Worm (Caenorhabditis elegans) whole organism, young adult: ENCODE measurements around the gene Y71H2AL.4.

ENCODE experiments used
- B0035.1 ChIP-seq: sonication (generic microtip); optimal IDR thresholded peaks from 2 replicates; lab custom pipeline; 2016; ENCODE audit warnings: missing genetic modification characterization, mild to moderate bottlenecking, missing compliant biosample characterization, missing genotype, missing genetic modification reagents
- B0336.3 ChIP-seq: fragments of 200-800 bp; sonication (Bioruptor generic); IDR thresholded peaks from 2 replicates; pipeline ENCODE4 v1.3.6; 2022; ENCODE audit warnings: missing genetic modification characterization, missing compliant biosample characterization
- D2030.7 ChIP-seq: fragments of 200-800 bp; sonication (Bioruptor generic); IDR thresholded peaks from 2 replicates; pipeline ENCODE4 v1.3.6; 2022; ENCODE audit warnings: missing genetic modification reagents, missing genetic modification characterization, missing compliant biosample characterization
- F10E7.11 ChIP-seq: sonication (generic microtip); optimal IDR thresholded peaks from 2 replicates; lab custom pipeline; 2017; ENCODE audit warnings: mild to moderate bottlenecking, missing genetic modification characterization, moderate library complexity, missing compliant biosample characterization
- F23B12.7 ChIP-seq: sonication (generic microtip); optimal IDR thresholded peaks from 2 replicates; lab custom pipeline; 2017; ENCODE audit warnings: missing genetic modification characterization, mild to moderate bottlenecking, missing compliant biosample characterization, antibody characterized with exemption, moderate library complexity; ENCODE audit not compliant: insufficient read depth
- F52B5.7 ChIP-seq: sonication (generic microtip); optimal IDR thresholded peaks from 2 replicates; lab custom pipeline; 2016; ENCODE audit warnings: mild to moderate bottlenecking, missing genetic modification characterization, missing compliant biosample characterization
- F57C9.4 ChIP-seq: sonication (generic microtip); optimal IDR thresholded peaks from 2 replicates; lab custom pipeline; 2017; ENCODE audit warnings: mild to moderate bottlenecking, missing genetic modification characterization, missing compliant biosample characterization
- K11D2.4 ChIP-seq: fragments of 200-800 bp; sonication (Bioruptor generic); IDR thresholded peaks from 2 replicates; pipeline ENCODE4 v1.3.6; 2022; ENCODE audit warnings: missing genetic modification reagents, missing genetic modification characterization, missing compliant biosample characterization
- T07F8.4 ChIP-seq: sonication (generic microtip); optimal IDR thresholded peaks from 2 replicates; lab custom pipeline; 2016; ENCODE audit warnings: mild to moderate bottlenecking, missing genetic modification characterization, moderate library complexity, missing compliant biosample characterization
- T26A5.8 ChIP-seq: sonication (generic microtip); optimal IDR thresholded peaks from 2 replicates; lab custom pipeline; 2016; ENCODE audit warnings: missing genetic modification characterization, missing compliant biosample characterization
- Y53G8AR.9 ChIP-seq: fragments of 200-800 bp; sonication (Bioruptor generic); conservative IDR thresholded peaks from 2 replicates; pipeline ENCODE4 v1.3.6; 2022; ENCODE audit warnings: missing genetic modification reagents, missing genetic modification characterization, missing compliant biosample characterization
- ZK185.1 ChIP-seq: sonication (generic microtip); optimal IDR thresholded peaks from 2 replicates; lab custom pipeline; 2016; ENCODE audit warnings: mild to moderate bottlenecking, missing genetic modification characterization, missing compliant biosample characterization; ENCODE audit not compliant: poor library complexity, severe bottlenecking
- akir-1 ChIP-seq: fragments of 200-800 bp; sonication (Bioruptor generic); optimal IDR thresholded peaks from 2 replicates; lab custom pipeline; 2018; ENCODE audit warnings: mild to moderate bottlenecking, missing genetic modification characterization, moderate library complexity, missing compliant biosample characterization
- atf-7 ChIP-seq: sonication (generic microtip); optimal IDR thresholded peaks from 2 replicates; lab custom pipeline; 2017; ENCODE audit warnings: mild to moderate bottlenecking, missing genetic modification characterization, missing compliant biosample characterization
- cebp-1 ChIP-seq, 2 experiments: fragments of 200-800 bp in 1 of 2; sonication (Bioruptor generic) in 1 of 2; sonication (generic microtip) in 1 of 2; IDR thresholded peaks in 1 of 2; optimal IDR thresholded peaks in 1 of 2; 2 replicates each; pipeline versions ENCODE4 v1.3.6 to Lab custom; 2017 to 2022; ENCODE audit warnings: missing compliant biosample characterization in 2 of 2, missing genetic modification characterization in 2 of 2, mild to moderate bottlenecking in 1 of 2, missing genetic modification reagents in 1 of 2, moderate library complexity in 1 of 2
- ceh-100 ChIP-seq: fragments of 200-800 bp; sonication (Bioruptor generic); IDR thresholded peaks from 2 replicates; pipeline ENCODE4 v1.3.6; 2022; ENCODE audit warnings: missing genetic modification reagents, missing genetic modification characterization, missing compliant biosample characterization
- ceh-40 ChIP-seq: fragments of 200-800 bp; sonication (Bioruptor generic); IDR thresholded peaks from 2 replicates; pipeline ENCODE4 v1.3.6; 2022; ENCODE audit warnings: missing genetic modification characterization, missing compliant biosample characterization
- ceh-79 ChIP-seq: sonication (generic microtip); optimal IDR thresholded peaks from 2 replicates; lab custom pipeline; 2017; ENCODE audit warnings: mild to moderate bottlenecking, missing genetic modification characterization, missing compliant biosample characterization
- dpl-1 ChIP-seq: fragments of 150-350 bp; optimal IDR thresholded peaks from 2 replicates; lab custom pipeline; 2014; ENCODE audit warnings: missing biosample characterization, missing genetic modification reagents, missing genetic modification characterization
- ets-4 ChIP-seq: fragments of 200-800 bp; sonication (Bioruptor generic); optimal IDR thresholded peaks from 2 replicates; lab custom pipeline; 2018; ENCODE audit warnings: mild to moderate bottlenecking, missing genetic modification characterization, missing compliant biosample characterization
- fkh-3 ChIP-seq: sonication (generic microtip); optimal IDR thresholded peaks from 2 replicates; lab custom pipeline; 2016; ENCODE audit warnings: mild to moderate bottlenecking, missing genetic modification characterization, missing compliant biosample characterization
- let-607 ChIP-seq, 2 experiments: fragments of 200-800 bp in 1 of 2; sonication (Bioruptor generic) in 1 of 2; sonication (generic microtip) in 1 of 2; optimal IDR thresholded peaks; 2 replicates each; lab custom pipeline; 2016 to 2018; ENCODE audit warnings: mild to moderate bottlenecking in 2 of 2, missing compliant biosample characterization in 2 of 2, missing genetic modification characterization in 2 of 2, moderate library complexity in 2 of 2, missing genotype in 1 of 2
- lin-35 ChIP-seq, 3 experiments: fragments of 150-350 bp in 2 of 3; sonication (generic microtip) in 1 of 3; optimal IDR thresholded peaks; 2 replicates each; lab custom pipeline; 2014 to 2018; ENCODE audit warnings: missing biosample characterization in 3 of 3, missing genetic modification characterization in 3 of 3, missing genetic modification reagents in 3 of 3
- lir-1 ChIP-seq: fragments of 200-800 bp; sonication (Bioruptor generic); conservative IDR thresholded peaks from 2 replicates; pipeline ENCODE4 v1.3.6; 2022; ENCODE audit warnings: missing genetic modification reagents, missing genetic modification characterization, missing compliant biosample characterization
- lsy-27 ChIP-seq: sonication (generic microtip); optimal IDR thresholded peaks from 2 replicates; lab custom pipeline; 2017; ENCODE audit warnings: missing genetic modification characterization, mild to moderate bottlenecking, missing compliant biosample characterization, antibody characterized with exemption, missing genotype, borderline replicate concordance; ENCODE audit not compliant: insufficient read depth
- mcd-1 ChIP-seq: fragments of 200-800 bp; sonication (Bioruptor generic); IDR thresholded peaks from 2 replicates; pipeline ENCODE4 v1.3.6; 2022; ENCODE audit warnings: missing genetic modification reagents, missing genetic modification characterization, missing compliant biosample characterization
- nhr-80 ChIP-seq: sonication (generic microtip); optimal IDR thresholded peaks from 2 replicates; lab custom pipeline; 2016; ENCODE audit warnings: missing genetic modification characterization, missing compliant biosample characterization
- pha-4 ChIP-seq: fragments of 150-350 bp; sonication (generic microtip); optimal IDR thresholded peaks from 2 replicates; lab custom pipeline; 2014; ENCODE audit warnings: missing biosample characterization, missing genetic modification reagents, missing genetic modification characterization
- rec-8 ChIP-seq, 2 experiments: sonication (generic microtip); optimal IDR thresholded peaks; 2 replicates each; lab custom pipeline; 2016; ENCODE audit warnings: mild to moderate bottlenecking in 2 of 2, missing genetic modification characterization in 2 of 2, missing genetic modification reagents in 2 of 2, missing genotype in 2 of 2, missing biosample characterization in 1 of 2, missing compliant biosample characterization in 1 of 2, moderate library complexity in 1 of 2
- repo-1 ChIP-seq: sonication (generic microtip); optimal IDR thresholded peaks from 2 replicates; lab custom pipeline; 2017; ENCODE audit warnings: mild to moderate bottlenecking, missing genetic modification characterization, missing compliant biosample characterization
- snpc-1.3 ChIP-seq: sonication (generic microtip); optimal IDR thresholded peaks from 2 replicates; lab custom pipeline; 2017; ENCODE audit warnings: missing genetic modification characterization, mild to moderate bottlenecking, missing compliant biosample characterization, antibody characterized with exemption, moderate library complexity, missing genotype, missing genetic modification reagents; ENCODE audit not compliant: insufficient read depth
- zfh-2 ChIP-seq: fragments of 200-800 bp; sonication (Bioruptor generic); conservative IDR thresholded peaks from 2 replicates; pipeline ENCODE4 v1.3.6; 2022; ENCODE audit warnings: missing genetic modification reagents, missing genetic modification characterization, missing compliant biosample characterization
- ztf-25 ChIP-seq: fragments of 200-800 bp; sonication (Bioruptor generic); IDR thresholded peaks from 2 replicates; pipeline ENCODE4 v1.3.6; 2022; ENCODE audit warnings: missing genetic modification reagents, missing genetic modification characterization, missing compliant biosample characterization
- ztf-28 ChIP-seq: fragments of 200-800 bp; sonication (Bioruptor generic); IDR thresholded peaks from 2 replicates; pipeline ENCODE4 v1.3.6; 2022; ENCODE audit warnings: missing genetic modification reagents, missing genetic modification characterization, missing compliant biosample characterization

Y71H2AL.4 gene

DNA sequence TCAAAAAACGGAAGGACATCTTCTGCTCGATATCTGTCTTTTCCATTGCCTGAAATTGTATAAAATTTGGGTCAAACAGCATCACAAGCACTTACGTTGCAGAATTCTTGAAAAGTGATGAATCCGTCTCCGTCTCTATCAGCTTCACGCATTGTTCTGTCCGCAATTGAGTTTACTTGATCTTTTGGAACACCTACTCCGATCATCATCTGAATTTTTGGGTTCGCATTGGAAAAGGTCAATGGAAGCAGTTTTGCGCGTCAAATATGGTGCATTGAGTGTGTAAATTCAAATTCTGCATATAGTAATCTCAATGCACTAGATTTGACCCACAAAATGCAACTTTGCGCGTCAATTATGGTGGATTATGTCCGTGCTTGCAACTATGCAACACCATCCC lies 4.6 kb upstream of the Y71H2AL.4 start:
- TF ChIP-seq lsy-27 (no peak), akir-1 (GFP tag; lab: Kevin White, UChicago) (no peak), Y53G8AR.9 (GFP tag; lab: Robert Waterston, UW) (no peak), mcd-1 (GFP tag; lab: Robert Waterston, UW) (no peak), D2030.7 (GFP tag; lab: Robert Waterston, UW) (no peak), pha-4 (tag; lab: Kevin White, UChicago) (no peak), atf-7 (tag; lab: Kevin White, UChicago) (no peak), K11D2.4 (GFP tag; lab: Robert Waterston, UW) (no peak), B0336.3 (no peak), ztf-25 (GFP tag; lab: Robert Waterston, UW) (no peak), snpc-1.3 (tag; lab: Kevin White, UChicago) (no peak), let-607 (tag; optimal IDR thresholded peaks at IDR 0.05; lab: Kevin White, UChicago) (no peak), F52B5.7 (tag; lab: Kevin White, UChicago) (no peak), F57C9.4 (tag; lab: Kevin White, UChicago) (no peak), rec-8 (tag; optimal IDR thresholded peaks at IDR 0.05; lab: Kevin White, UChicago) (no peak), ceh-79 (no peak), zfh-2 (GFP tag; lab: Robert Waterston, UW) (no peak), ceh-40 (no peak), repo-1 (tag; lab: Kevin White, UChicago) (no peak)

DNA sequence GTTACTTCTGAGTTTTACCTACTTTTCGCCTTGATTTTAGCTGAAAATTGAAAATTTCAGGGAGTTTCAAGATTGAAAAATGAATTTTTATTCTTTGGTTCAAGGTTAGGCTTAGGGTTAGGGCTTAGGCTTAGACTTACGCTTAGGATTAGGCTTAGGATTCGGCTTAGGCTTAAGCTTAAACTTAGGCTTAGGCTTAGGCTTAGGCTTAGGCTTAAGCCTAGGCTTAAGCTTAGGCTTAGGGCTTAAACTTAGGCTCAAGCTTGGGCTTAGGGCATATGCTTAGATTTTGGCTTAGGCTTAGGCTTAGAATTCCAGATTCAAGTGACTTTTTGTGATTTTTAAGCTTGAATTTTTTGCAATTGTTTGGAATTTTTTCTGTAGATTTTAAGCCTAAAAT lies 2.8 kb upstream of the Y71H2AL.4 start:
- no peak for TF ChIP-seq atf-7 (tag; lab: Kevin White, UChicago)
- no peak for TF ChIP-seq dpl-1 (GFP tag; lab: Kevin White, UChicago)
- no peak for TF ChIP-seq ZK185.1
- TF ChIP-seq T07F8.4 = no peak
- no peak for TF ChIP-seq ztf-28
- no peak for TF ChIP-seq lin-35 (GFP tag; optimal IDR thresholded peaks at IDR 0.05; lab: Kevin White, UChicago)
- no peak for TF ChIP-seq F23B12.7 (tag; lab: Kevin White, UChicago)
- no peak for TF ChIP-seq ets-4 (GFP tag; lab: Kevin White, UChicago)

DNA sequence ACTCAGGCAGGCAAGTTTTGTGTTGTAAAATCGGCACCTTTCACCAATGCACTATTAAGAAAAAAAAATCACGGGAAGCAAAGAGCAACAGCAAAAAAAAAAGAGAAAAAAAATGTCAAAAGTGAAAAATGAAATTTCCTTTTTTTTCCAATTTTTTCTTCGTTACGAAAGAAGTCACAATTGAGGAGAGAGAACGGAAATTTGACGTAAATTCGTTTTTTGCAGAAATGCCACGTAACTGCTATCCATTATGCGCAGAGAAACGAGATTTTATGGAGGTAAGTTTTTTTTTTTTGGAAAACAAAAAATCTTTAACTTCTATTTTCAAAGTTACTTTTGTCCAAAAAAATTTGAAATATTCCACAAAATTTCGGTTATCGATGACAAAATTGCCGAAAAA lies 455 bp downstream of the Y71H2AL.4 start:
- TF ChIP-seq B0035.1 (tag; lab: Kevin White, UChicago) = no peak
- no peak for TF ChIP-seq rec-8 (tag; optimal IDR thresholded peaks at IDR 0.05; lab: Kevin White, UChicago)
- no peak for TF ChIP-seq ceh-100 (GFP tag; lab: Robert Waterston, UW)
- TF ChIP-seq lir-1 (GFP tag; lab: Robert Waterston, UW) = no peak
- TF ChIP-seq akir-1 (GFP tag; lab: Kevin White, UChicago) = no peak
- no peak for TF ChIP-seq F23B12.7 (tag; lab: Kevin White, UChicago)
- TF ChIP-seq F10E7.11 = no peak
- no peak for TF ChIP-seq fkh-3 (tag; lab: Kevin White, UChicago)

DNA sequence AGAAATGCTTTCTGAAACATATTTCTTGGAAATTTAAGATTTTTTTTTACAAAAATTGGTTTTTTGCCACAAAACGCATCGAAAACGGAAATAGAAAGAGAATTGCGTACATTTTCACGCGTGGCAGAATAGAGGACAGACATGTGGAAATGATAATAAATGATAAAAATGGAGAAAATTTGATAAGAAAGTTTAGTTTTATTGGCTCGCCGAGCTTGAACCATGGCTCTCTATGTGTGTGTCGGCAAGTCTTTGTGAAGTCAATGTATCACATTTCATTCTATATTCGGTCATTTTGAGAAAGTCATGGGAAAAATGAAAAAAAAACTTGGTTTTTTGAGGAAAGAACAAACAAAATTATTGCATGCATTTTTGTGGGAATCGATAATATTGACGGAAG lies 1.2 kb downstream of the Y71H2AL.4 start:
- TF ChIP-seq mcd-1 (GFP tag; lab: Robert Waterston, UW) (no peak), T26A5.8 (tag; lab: Kevin White, UChicago) (no peak), nhr-80 (tag; lab: Kevin White, UChicago) (peak; percentile 71), cebp-1 (GFP tag; IDR thresholded peaks at IDR 0.05; lab: Robert Waterston, UW) (no peak), cebp-1 (tag; optimal IDR thresholded peaks at IDR 0.05; lab: Kevin White, UChicago) (peak; percentile 9)
